Worm (Caenorhabditis elegans) whole organism, young adult: ENCODE data around the gene T06C10.3.

Experiments used
- B0035.1 ChIP-seq: sonication (generic microtip); optimal IDR thresholded peaks from 2 replicates; lab custom pipeline; 2016; ENCODE audit warnings: missing genetic modification characterization, mild to moderate bottlenecking, missing compliant biosample characterization, missing genotype, missing genetic modification reagents
- C17E4.6 ChIP-seq: fragments of 200-800 bp; sonication (Bioruptor generic); IDR thresholded peaks from 2 replicates; pipeline ENCODE4 v1.3.6; 2022; ENCODE audit warnings: missing genetic modification reagents, missing genetic modification characterization, missing compliant biosample characterization
- D2030.7 ChIP-seq: fragments of 200-800 bp; sonication (Bioruptor generic); IDR thresholded peaks from 2 replicates; pipeline ENCODE4 v1.3.6; 2022; ENCODE audit warnings: missing genetic modification reagents, missing genetic modification characterization, missing compliant biosample characterization
- F10E7.11 ChIP-seq: sonication (generic microtip); optimal IDR thresholded peaks from 2 replicates; lab custom pipeline; 2017; ENCODE audit warnings: mild to moderate bottlenecking, missing genetic modification characterization, moderate library complexity, missing compliant biosample characterization
- F23B12.7 ChIP-seq: sonication (generic microtip); optimal IDR thresholded peaks from 2 replicates; lab custom pipeline; 2017; ENCODE audit warnings: missing genetic modification characterization, mild to moderate bottlenecking, missing compliant biosample characterization, antibody characterized with exemption, moderate library complexity; ENCODE audit not compliant: insufficient read depth
- F37B4.10 ChIP-seq: fragments of 200-800 bp; sonication (Bioruptor generic); IDR thresholded peaks from 2 replicates; pipeline ENCODE4 v1.3.6; 2022; ENCODE audit warnings: missing genetic modification characterization, missing compliant biosample characterization
- Y53G8AR.9 ChIP-seq: fragments of 200-800 bp; sonication (Bioruptor generic); conservative IDR thresholded peaks from 2 replicates; pipeline ENCODE4 v1.3.6; 2022; ENCODE audit warnings: missing genetic modification reagents, missing genetic modification characterization, missing compliant biosample characterization
- akir-1 ChIP-seq: fragments of 200-800 bp; sonication (Bioruptor generic); optimal IDR thresholded peaks from 2 replicates; lab custom pipeline; 2018; ENCODE audit warnings: mild to moderate bottlenecking, missing genetic modification characterization, moderate library complexity, missing compliant biosample characterization
- ama-1 ChIP-seq, 3 experiments: fragments of 150-350 bp in 1 of 3; sonication (generic microtip) in 2 of 3; optimal IDR thresholded peaks; 2 replicates each; lab custom pipeline; 2014 to 2018; ENCODE audit warnings: missing biosample characterization in 2 of 3, missing genetic modification characterization in 2 of 3, missing genetic modification reagents in 2 of 3
- aptf-2 ChIP-seq: fragments of 200-800 bp; sonication (Bioruptor generic); conservative IDR thresholded peaks from 2 replicates; pipeline ENCODE4 v1.3.6; 2022; ENCODE audit warnings: missing genetic modification reagents, missing genetic modification characterization, missing compliant biosample characterization
- atf-7 ChIP-seq: sonication (generic microtip); optimal IDR thresholded peaks from 2 replicates; lab custom pipeline; 2017; ENCODE audit warnings: mild to moderate bottlenecking, missing genetic modification characterization, missing compliant biosample characterization
- bed-2 ChIP-seq: fragments of 200-800 bp; sonication (Bioruptor generic); IDR thresholded peaks from 2 replicates; pipeline ENCODE4 v1.3.6; 2022; ENCODE audit warnings: missing genetic modification reagents, missing genetic modification characterization, missing compliant biosample characterization
- ccch-3 ChIP-seq: fragments of 200-800 bp; sonication (Bioruptor generic); optimal IDR thresholded peaks from 2 replicates; lab custom pipeline; 2018; ENCODE audit warnings: mild to moderate bottlenecking, missing genetic modification characterization, missing compliant biosample characterization
- ceh-100 ChIP-seq: fragments of 200-800 bp; sonication (Bioruptor generic); IDR thresholded peaks from 2 replicates; pipeline ENCODE4 v1.3.6; 2022; ENCODE audit warnings: missing genetic modification reagents, missing genetic modification characterization, missing compliant biosample characterization
- ceh-27 ChIP-seq: fragments of 200-800 bp; sonication (Bioruptor generic); optimal IDR thresholded peaks from 2 replicates; lab custom pipeline; 2018; ENCODE audit warnings: mild to moderate bottlenecking, missing genetic modification characterization, moderate library complexity, missing compliant biosample characterization
- dox-1 ChIP-seq: fragments of 200-800 bp; sonication (Bioruptor generic); IDR thresholded peaks from 2 replicates; pipeline ENCODE4 v1.3.6; 2022; ENCODE audit warnings: missing genetic modification reagents, missing genetic modification characterization, missing compliant biosample characterization
- dpff-1 ChIP-seq: sonication (generic microtip); optimal IDR thresholded peaks from 2 replicates; lab custom pipeline; 2017; ENCODE audit warnings: mild to moderate bottlenecking, missing genetic modification characterization, missing compliant biosample characterization
- egl-18 ChIP-seq: fragments of 200-800 bp; sonication (Bioruptor generic); IDR thresholded peaks from 2 replicates; pipeline ENCODE4 v1.3.6; 2022; ENCODE audit warnings: missing genetic modification reagents, missing genetic modification characterization, missing compliant biosample characterization
- egl-44 ChIP-seq: fragments of 200-800 bp; sonication (Bioruptor generic); IDR thresholded peaks from 2 replicates; pipeline ENCODE4 v1.3.6; 2022; ENCODE audit warnings: missing genetic modification reagents, missing genetic modification characterization, missing compliant biosample characterization
- ets-4 ChIP-seq: fragments of 200-800 bp; sonication (Bioruptor generic); optimal IDR thresholded peaks from 2 replicates; lab custom pipeline; 2018; ENCODE audit warnings: mild to moderate bottlenecking, missing genetic modification characterization, missing compliant biosample characterization
- fkh-3 ChIP-seq: sonication (generic microtip); optimal IDR thresholded peaks from 2 replicates; lab custom pipeline; 2016; ENCODE audit warnings: mild to moderate bottlenecking, missing genetic modification characterization, missing compliant biosample characterization
- him-1 ChIP-seq: sonication (generic microtip); optimal IDR thresholded peaks from 2 replicates; lab custom pipeline; 2016; ENCODE audit warnings: missing genotype, missing genetic modification reagents, missing genetic modification characterization, missing compliant biosample characterization
- hlh-26 ChIP-seq: fragments of 200-800 bp; sonication (Bioruptor generic); conservative IDR thresholded peaks from 2 replicates; pipeline ENCODE4 v1.3.6; 2022; ENCODE audit warnings: missing genetic modification reagents, missing genetic modification characterization, missing compliant biosample characterization
- hmg-1.2 ChIP-seq: fragments of 200-800 bp; sonication (Bioruptor generic); IDR thresholded peaks from 2 replicates; pipeline ENCODE4 v1.3.6; 2022; ENCODE audit warnings: missing genetic modification reagents, missing genetic modification characterization, missing compliant biosample characterization
- let-607 ChIP-seq, 2 experiments: fragments of 200-800 bp in 1 of 2; sonication (Bioruptor generic) in 1 of 2; sonication (generic microtip) in 1 of 2; optimal IDR thresholded peaks; 2 replicates each; lab custom pipeline; 2016 to 2018; ENCODE audit warnings: mild to moderate bottlenecking in 2 of 2, missing compliant biosample characterization in 2 of 2, missing genetic modification characterization in 2 of 2, moderate library complexity in 2 of 2, missing genotype in 1 of 2
- lin-40 ChIP-seq: sonication (generic microtip); optimal IDR thresholded peaks from 2 replicates; lab custom pipeline; 2016; ENCODE audit warnings: missing genetic modification characterization, mild to moderate bottlenecking, missing compliant biosample characterization, missing genotype, missing genetic modification reagents
- lir-1 ChIP-seq: fragments of 200-800 bp; sonication (Bioruptor generic); conservative IDR thresholded peaks from 2 replicates; pipeline ENCODE4 v1.3.6; 2022; ENCODE audit warnings: missing genetic modification reagents, missing genetic modification characterization, missing compliant biosample characterization
- madf-3 ChIP-seq: fragments of 200-800 bp; sonication (Bioruptor generic); IDR thresholded peaks from 2 replicates; pipeline ENCODE4 v1.3.6; 2022; ENCODE audit warnings: missing genetic modification reagents, missing genetic modification characterization, missing compliant biosample characterization
- madf-6 ChIP-seq: fragments of 200-800 bp; sonication (Bioruptor generic); IDR thresholded peaks from 2 replicates; pipeline ENCODE4 v1.3.6; 2022; ENCODE audit warnings: missing genetic modification reagents, missing genetic modification characterization, missing compliant biosample characterization
- madf-8 ChIP-seq: fragments of 200-800 bp; sonication (Bioruptor generic); conservative IDR thresholded peaks from 2 replicates; pipeline ENCODE4 v1.3.6; 2022; ENCODE audit warnings: missing genetic modification reagents, missing genetic modification characterization, missing compliant biosample characterization
- mel-28 ChIP-seq: sonication (generic microtip); optimal IDR thresholded peaks from 2 replicates; lab custom pipeline; 2016; ENCODE audit warnings: borderline replicate concordance, mild to moderate bottlenecking, missing genetic modification characterization, missing compliant biosample characterization
- nfya-2 ChIP-seq: fragments of 200-800 bp; sonication (Bioruptor generic); IDR thresholded peaks from 2 replicates; pipeline ENCODE4 v1.3.6; 2022; ENCODE audit warnings: missing genetic modification reagents, missing genetic modification characterization, missing compliant biosample characterization
- nfyb-1 ChIP-seq: fragments of 200-800 bp; sonication (Bioruptor generic); IDR thresholded peaks from 2 replicates; pipeline ENCODE4 v1.3.6; 2022; ENCODE audit warnings: missing genetic modification reagents, missing genetic modification characterization, missing compliant biosample characterization
- nhr-80 ChIP-seq: sonication (generic microtip); optimal IDR thresholded peaks from 2 replicates; lab custom pipeline; 2016; ENCODE audit warnings: missing genetic modification characterization, missing compliant biosample characterization
- pbrm-1 ChIP-seq: fragments of 200-800 bp; sonication (Bioruptor generic); IDR thresholded peaks from 2 replicates; pipeline ENCODE4 v1.3.6; 2022; ENCODE audit warnings: missing genetic modification reagents, missing genetic modification characterization, missing compliant biosample characterization
- snpc-3.4 ChIP-seq: sonication (generic microtip); optimal IDR thresholded peaks from 2 replicates; lab custom pipeline; 2017; ENCODE audit warnings: missing genetic modification characterization, mild to moderate bottlenecking, missing compliant biosample characterization, antibody characterized with exemption, moderate library complexity, missing genotype, missing genetic modification reagents
- snpc-4 ChIP-seq, 5 experiments: fragments of 150-350 bp in 1 of 5; sonication (generic microtip) in 4 of 5; optimal IDR thresholded peaks; 2 replicates each; lab custom pipeline; 2014 to 2018; ENCODE audit warnings: missing genetic modification characterization in 5 of 5, missing biosample characterization in 3 of 5, antibody characterized with exemption in 2 of 5, mild to moderate bottlenecking in 2 of 5, missing compliant biosample characterization in 2 of 5, missing genotype in 2 of 5, moderate library complexity in 2 of 5, missing genetic modification reagents in 1 of 5
- unc-130 ChIP-seq: sonication (generic microtip); optimal IDR thresholded peaks from 2 replicates; lab custom pipeline; 2016; ENCODE audit warnings: missing genetic modification reagents, missing genetic modification characterization, missing compliant biosample characterization
- zim-3 ChIP-seq: sonication (generic microtip); optimal IDR thresholded peaks from 2 replicates; lab custom pipeline; 2017; ENCODE audit warnings: mild to moderate bottlenecking, missing genetic modification characterization, moderate library complexity, missing compliant biosample characterization
- ztf-18 ChIP-seq: sonication (generic microtip); optimal IDR thresholded peaks from 2 replicates; lab custom pipeline; 2016; ENCODE audit warnings: missing genotype, mild to moderate bottlenecking, missing genetic modification characterization, missing compliant biosample characterization
- ztf-25 ChIP-seq: fragments of 200-800 bp; sonication (Bioruptor generic); IDR thresholded peaks from 2 replicates; pipeline ENCODE4 v1.3.6; 2022; ENCODE audit warnings: missing genetic modification reagents, missing genetic modification characterization, missing compliant biosample characterization
- ztf-3 ChIP-seq: fragments of 200-800 bp; sonication (Bioruptor generic); optimal IDR thresholded peaks from 2 replicates; lab custom pipeline; 2018; ENCODE audit warnings: mild to moderate bottlenecking, missing genetic modification characterization, missing compliant biosample characterization

The T06C10.3 gene

DNA sequence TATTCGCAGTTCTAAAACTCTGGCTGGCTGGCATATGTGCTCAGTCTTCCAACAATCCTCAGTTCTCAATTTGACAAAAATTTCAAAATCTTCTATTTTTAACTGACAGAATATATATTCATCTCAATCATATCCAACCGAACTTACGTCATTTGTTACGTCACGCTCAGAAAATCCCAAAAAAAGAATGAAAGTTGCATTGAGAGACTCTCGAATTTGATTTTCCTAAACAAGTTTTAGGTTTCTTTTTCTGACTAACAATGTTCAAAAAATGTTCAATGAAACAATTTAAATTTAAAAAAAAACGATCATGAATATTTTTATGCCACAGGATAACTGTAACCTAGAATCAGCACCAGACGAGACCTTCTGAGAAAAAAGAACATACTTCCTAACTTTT, 27.4 kb downstream of the T06C10.3 start:
- no peak for TF ChIP-seq unc-130 (GFP tag; lab: Kevin White, UChicago)
- TF ChIP-seq aptf-2 (GFP tag; lab: Robert Waterston, UW) = no peak
- TF ChIP-seq bed-2 (GFP tag; lab: Robert Waterston, UW) = no peak

DNA sequence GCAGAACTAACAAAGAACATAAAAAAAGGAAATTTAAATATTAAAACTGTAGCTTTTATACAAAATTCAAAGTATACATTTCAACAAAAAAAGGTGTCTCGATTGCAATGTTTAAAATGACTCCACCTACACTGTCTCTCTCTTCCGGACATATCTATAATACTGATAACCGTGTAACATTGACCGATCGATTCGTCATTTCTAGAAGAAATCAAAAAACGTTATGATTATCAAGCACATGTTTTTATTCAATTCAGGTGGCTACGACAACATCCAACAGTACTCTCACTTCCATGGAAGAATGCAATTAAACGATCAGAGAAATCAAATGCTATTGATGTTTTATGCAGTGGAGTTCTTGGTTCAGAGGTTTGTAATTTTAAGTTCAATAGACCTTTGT, 27.9 kb downstream of the T06C10.3 start:
- TF ChIP-seq Y53G8AR.9 (GFP tag; lab: Robert Waterston, UW) (no peak), dox-1 (GFP tag; lab: Robert Waterston, UW) (no peak), ztf-25 (GFP tag; lab: Robert Waterston, UW) (no peak), nhr-80 (tag; lab: Kevin White, UChicago) (peak; percentile 70), unc-130 (GFP tag; lab: Kevin White, UChicago) (no peak), F10E7.11 (tag; lab: Kevin White, UChicago) (no peak), ceh-27 (GFP tag; lab: Kevin White, UChicago) (no peak)

DNA sequence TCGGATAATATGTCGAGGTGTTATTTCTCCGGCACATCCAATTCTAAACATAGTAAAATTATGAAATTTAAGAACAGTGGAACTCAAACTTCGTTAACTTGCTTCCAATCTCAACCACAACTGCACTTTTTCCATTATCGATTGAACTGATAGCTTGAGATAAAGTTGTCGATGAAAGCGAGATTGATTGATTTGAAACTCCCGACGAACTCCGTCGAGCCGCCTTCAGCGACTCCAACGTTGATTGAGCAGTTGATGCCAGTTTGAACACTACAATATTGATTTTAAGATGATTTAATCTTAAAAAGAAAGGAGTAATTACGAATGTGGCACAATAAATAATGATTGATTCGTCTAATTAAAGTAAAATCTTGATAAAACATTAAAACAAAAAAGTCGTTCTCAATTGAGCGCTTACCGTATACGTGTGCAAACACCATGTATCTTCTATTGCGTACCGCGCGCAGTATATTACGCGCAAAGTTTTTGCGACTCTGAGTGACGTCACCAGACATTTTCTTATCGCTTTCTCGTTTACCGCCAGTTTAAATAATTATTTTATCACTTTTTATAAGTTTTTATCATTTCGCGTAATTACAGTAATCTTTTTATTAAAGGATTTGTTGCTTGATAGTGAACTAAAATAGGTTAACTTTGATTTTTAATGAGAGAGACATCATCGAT, 31.8 kb downstream of the T06C10.3 start, which contains the start of gene arp-11:
Gene arp-11 (minus strand): TSS at position 51 of the 684 bp plus-strand sequence.
- peak; percentile 61; the same call in 1 of the 2 replicates for TF ChIP-seq madf-6
- no peak for TF ChIP-seq C17E4.6 (GFP tag; lab: Robert Waterston, UW)
- TF ChIP-seq zim-3 (tag; lab: Kevin White, UChicago) = no peak
- TF ChIP-seq F23B12.7 = peak; percentile 55
- no peak for TF ChIP-seq nfyb-1 (GFP tag; lab: Robert Waterston, UW)
- no peak for TF ChIP-seq ccch-3
- no peak for TF ChIP-seq madf-8 (GFP tag; lab: Robert Waterston, UW)
- no peak for TF ChIP-seq Y53G8AR.9 (GFP tag; lab: Robert Waterston, UW)
- TF ChIP-seq hlh-26 (GFP tag; lab: Robert Waterston, UW) = no peak
- TF ChIP-seq snpc-4 (GFP tag; optimal IDR thresholded peaks at IDR 0.05; lab: Kevin White, UChicago) = no peak
- TF ChIP-seq snpc-4 (tag; optimal IDR thresholded peaks at IDR 0.05; lab: Kevin White, UChicago) = peak in 3 of 4 experiments; percentile 50 to 59 (median 51)
- no peak for TF ChIP-seq nfya-2 (GFP tag; lab: Robert Waterston, UW)
- TF ChIP-seq ztf-3 (GFP tag; lab: Kevin White, UChicago) = no peak
- peak; percentile 96 for TF ChIP-seq atf-7 (tag; lab: Kevin White, UChicago)
- no peak for TF ChIP-seq akir-1 (GFP tag; lab: Kevin White, UChicago)
- TF ChIP-seq egl-44 (GFP tag; lab: Robert Waterston, UW) = no peak
- TF ChIP-seq egl-18 (GFP tag; lab: Robert Waterston, UW) = no peak
- TF ChIP-seq ets-4 (GFP tag; lab: Kevin White, UChicago) = no peak
- TF ChIP-seq fkh-3 (tag; lab: Kevin White, UChicago) = no peak
- TF ChIP-seq dpff-1 (tag; lab: Kevin White, UChicago) = no peak
- TF ChIP-seq snpc-3.4 (tag; lab: Kevin White, UChicago) = peak; percentile 11
- TF ChIP-seq bed-2 (GFP tag; lab: Robert Waterston, UW) = no peak
- TF ChIP-seq him-1 (tag; lab: Kevin White, UChicago) = no peak
- TF ChIP-seq mel-28 = no peak
- TF ChIP-seq dox-1 (GFP tag; lab: Robert Waterston, UW) = peak; percentile 61
- no peak for TF ChIP-seq D2030.7 (GFP tag; lab: Robert Waterston, UW)
- TF ChIP-seq B0035.1 (tag; lab: Kevin White, UChicago) = no peak
- no peak for TF ChIP-seq lir-1 (GFP tag; lab: Robert Waterston, UW)
- no peak for TF ChIP-seq ama-1 (optimal IDR thresholded peaks at IDR 0.05; lab: Kevin White, UChicago)
- no peak for TF ChIP-seq ama-1 (GFP tag; optimal IDR thresholded peaks at IDR 0.05; lab: Kevin White, UChicago)
- peak; percentile 31; the same call in 1 of the 2 replicates for TF ChIP-seq hmg-1.2 (GFP tag; lab: Robert Waterston, UW)
- TF ChIP-seq ceh-100 (GFP tag; lab: Robert Waterston, UW) = no peak
- TF ChIP-seq pbrm-1 (GFP tag; lab: Robert Waterston, UW) = no peak
- TF ChIP-seq ztf-18 (tag; lab: Kevin White, UChicago) = no peak
- TF ChIP-seq madf-3 (GFP tag; lab: Robert Waterston, UW) = no peak
- TF ChIP-seq lin-40 = peak; percentile 60
- no peak for TF ChIP-seq F37B4.10 (GFP tag; lab: Robert Waterston, UW)
- peak in 1 of 2 experiments; percentile 1 for TF ChIP-seq let-607 (tag; optimal IDR thresholded peaks at IDR 0.05; lab: Kevin White, UChicago)
